Worm (Caenorhabditis elegans) whole organism, mixed stage, embryonic: ENCODE data around the gene F42G4.6.

Source experiments
- M03D4.4 ChIP-seq: sonication (generic microtip); optimal IDR thresholded peaks from 2 replicates; lab custom pipeline; 2017; ENCODE audit warnings: mild to moderate bottlenecking, missing genetic modification characterization, missing compliant biosample characterization
- bed-3 ChIP-seq: fragments of 200-800 bp; sonication (Bioruptor generic); optimal IDR thresholded peaks from 3 replicates; lab custom pipeline; 2018; ENCODE audit warnings: mild to moderate bottlenecking, missing genetic modification characterization, moderate library complexity, missing compliant biosample characterization
- blmp-1 ChIP-seq: fragments of 150-350 bp; optimal IDR thresholded peaks from 2 replicates; lab custom pipeline; 2014; ENCODE audit warnings: missing biosample characterization, missing genetic modification characterization
- ceh-39 ChIP-seq: fragments of 150-350 bp; optimal IDR thresholded peaks from 2 replicates; lab custom pipeline; 2014; ENCODE audit warnings: missing biosample characterization, missing genetic modification characterization
- ceh-43 ChIP-seq: fragments of 200-800 bp; sonication (Bioruptor generic); optimal IDR thresholded peaks from 2 replicates; lab custom pipeline; 2018; ENCODE audit warnings: mild to moderate bottlenecking, missing genetic modification characterization, moderate library complexity, missing compliant biosample characterization
- ceh-83 ChIP-seq: fragments of 200-800 bp; sonication (Bioruptor generic); optimal IDR thresholded peaks from 2 replicates; lab custom pipeline; 2018; ENCODE audit warnings: mild to moderate bottlenecking, missing genetic modification characterization, missing compliant biosample characterization
- drap-1 ChIP-seq: fragments of 200-800 bp; sonication (Bioruptor generic); optimal IDR thresholded peaks from 3 replicates; lab custom pipeline; 2018; ENCODE audit warnings: mild to moderate bottlenecking, missing genetic modification characterization, missing compliant biosample characterization
- elt-1 ChIP-seq: sonication (generic microtip); optimal IDR thresholded peaks from 2 replicates; lab custom pipeline; 2017; ENCODE audit warnings: missing genetic modification characterization, mild to moderate bottlenecking, missing compliant biosample characterization, antibody characterized with exemption, moderate library complexity, borderline replicate concordance; ENCODE audit not compliant: insufficient read depth
- elt-3 ChIP-seq: fragments of 150-350 bp; optimal IDR thresholded peaks from 2 replicates; lab custom pipeline; 2014; ENCODE audit warnings: missing biosample characterization, missing genetic modification characterization
- flh-1 ChIP-seq: fragments of 200-800 bp; sonication (Bioruptor generic); optimal IDR thresholded peaks from 2 replicates; lab custom pipeline; 2018; ENCODE audit warnings: mild to moderate bottlenecking, missing genetic modification characterization, moderate library complexity, missing compliant biosample characterization
- ham-2 ChIP-seq: fragments of 200-800 bp; sonication (Bioruptor generic); optimal IDR thresholded peaks from 2 replicates; lab custom pipeline; 2018; ENCODE audit warnings: mild to moderate bottlenecking, missing genetic modification characterization, missing compliant biosample characterization
- hlh-1 ChIP-seq: fragments of 150-350 bp; optimal IDR thresholded peaks from 2 replicates; lab custom pipeline; 2014; ENCODE audit warnings: missing biosample characterization, missing genetic modification reagents, missing genetic modification characterization
- lin-13 ChIP-seq: fragments of 150-350 bp; optimal IDR thresholded peaks from 2 replicates; lab custom pipeline; 2014; ENCODE audit warnings: missing biosample characterization, missing genetic modification characterization
- lsy-2 ChIP-seq: fragments of 150-350 bp; optimal IDR thresholded peaks from 2 replicates; lab custom pipeline; 2014; ENCODE audit warnings: missing biosample characterization, missing genetic modification characterization
- mab-5 ChIP-seq: fragments of 150-350 bp; optimal IDR thresholded peaks from 2 replicates; lab custom pipeline; 2014; ENCODE audit warnings: missing biosample characterization, missing genetic modification characterization
- mep-1 ChIP-seq: fragments of 150-350 bp; optimal IDR thresholded peaks from 2 replicates; lab custom pipeline; 2017; ENCODE audit warnings: missing biosample characterization, missing genetic modification reagents, missing genetic modification characterization, inconsistent platforms
- mls-2 ChIP-seq: sonication (generic microtip); optimal IDR thresholded peaks from 2 replicates; lab custom pipeline; 2016; ENCODE audit warnings: mild to moderate bottlenecking, missing genetic modification characterization, moderate library complexity, missing compliant biosample characterization
- nhr-12 ChIP-seq: fragments of 150-350 bp; optimal IDR thresholded peaks from 2 replicates; lab custom pipeline; 2014; ENCODE audit warnings: missing biosample characterization, missing genetic modification characterization
- nhr-237 ChIP-seq: fragments of 150-350 bp; optimal IDR thresholded peaks from 2 replicates; lab custom pipeline; 2014; ENCODE audit warnings: missing biosample characterization, missing genetic modification characterization
- nhr-28 ChIP-seq: fragments of 150-350 bp; optimal IDR thresholded peaks from 2 replicates; lab custom pipeline; 2014; ENCODE audit warnings: missing biosample characterization, missing genetic modification characterization
- pha-4 ChIP-seq: fragments of 150-350 bp; optimal IDR thresholded peaks from 2 replicates; lab custom pipeline; 2018; ENCODE audit warnings: missing biosample characterization, missing genetic modification reagents, missing genetic modification characterization
- tbx-8 ChIP-seq: fragments of 200-800 bp; sonication (Bioruptor generic); optimal IDR thresholded peaks from 2 replicates; lab custom pipeline; 2018; ENCODE audit warnings: mild to moderate bottlenecking, missing genetic modification characterization, moderate library complexity, missing compliant biosample characterization
- unc-120 ChIP-seq: sonication (generic microtip); optimal IDR thresholded peaks from 2 replicates; lab custom pipeline; 2017; ENCODE audit warnings: missing genetic modification characterization, missing compliant biosample characterization; ENCODE audit not compliant: poor library complexity, severe bottlenecking
- unc-39 ChIP-seq: fragments of 150-350 bp; optimal IDR thresholded peaks from 2 replicates; lab custom pipeline; 2014; ENCODE audit warnings: missing biosample characterization, missing genetic modification characterization
- unc-62 ChIP-seq: fragments of 150-350 bp; optimal IDR thresholded peaks from 2 replicates; lab custom pipeline; 2014; ENCODE audit warnings: missing biosample characterization, missing genetic modification reagents, missing genetic modification characterization
- zip-8 ChIP-seq: fragments of 150-350 bp; optimal IDR thresholded peaks from 2 replicates; lab custom pipeline; 2014; ENCODE audit warnings: missing biosample characterization, missing genetic modification characterization
- ztf-11 ChIP-seq: fragments of 150-350 bp; optimal IDR thresholded peaks from 2 replicates; lab custom pipeline; 2014; ENCODE audit warnings: missing biosample characterization, missing genetic modification characterization

F42G4.6 gene

ce11 chrII:13083752-13084214 lies 4.6 kb downstream of the F42G4.6 start, which contains the start of the genes Y81G3A.1 and gcn-2:
Gene Y81G3A.1, minus strand, starts transcription at chrII:13083926.
Gene gcn-2, plus strand, starts transcription at chrII:13084164.
- no peak for TF ChIP-seq lin-13 (tag; lab: Kevin White, UChicago)
- TF ChIP-seq nhr-12 (tag; lab: Kevin White, UChicago): no peak
- TF ChIP-seq mep-1: peak; percentile 8
- TF ChIP-seq nhr-237 (tag; lab: Kevin White, UChicago): peak; percentile 56
- TF ChIP-seq blmp-1 (tag; lab: Kevin White, UChicago): peak; percentile 25
- TF ChIP-seq ztf-11 (tag; lab: Kevin White, UChicago): no peak
- no peak for TF ChIP-seq drap-1

- TF ChIP-seq mab-5 (tag; lab: Kevin White, UChicago): no peak
- TF ChIP-seq ceh-39: no peak
- no peak for TF ChIP-seq mls-2 (tag; lab: Kevin White, UChicago)
- TF ChIP-seq nhr-28 (tag; lab: Kevin White, UChicago): no peak
- TF ChIP-seq unc-39 (tag; lab: Kevin White, UChicago): no peak
- TF ChIP-seq nhr-237 (tag; lab: Kevin White, UChicago): no peak
- no peak for TF ChIP-seq elt-3 (tag; lab: Kevin White, UChicago)
- no peak for TF ChIP-seq zip-8 (tag; lab: Kevin White, UChicago)
- no peak for TF ChIP-seq lsy-2 (tag; lab: Kevin White, UChicago)
- TF ChIP-seq, all 35 proteins: peak for 0
Measured at ce11 chrII:13085951-13086350, 6.8 kb downstream of the F42G4.6 start.

- no peak for TF ChIP-seq ceh-43 (GFP tag; lab: Kevin White, UChicago)
- TF ChIP-seq drap-1: no peak
- TF ChIP-seq mab-5 (tag; lab: Kevin White, UChicago): no peak
- no peak for TF ChIP-seq bed-3 (GFP tag; lab: Kevin White, UChicago)
- no peak for TF ChIP-seq nhr-12 (tag; lab: Kevin White, UChicago)
- TF ChIP-seq tbx-8 (GFP tag; lab: Kevin White, UChicago): no peak
- no peak for TF ChIP-seq unc-62 (GFP tag; lab: Kevin White, UChicago)
- no peak for TF ChIP-seq ceh-83 (GFP tag; lab: Kevin White, UChicago)
- TF ChIP-seq lsy-2 (tag; lab: Kevin White, UChicago): no peak
- no peak for TF ChIP-seq unc-39 (tag; lab: Kevin White, UChicago)
- TF ChIP-seq, all 35 proteins: peak for 0
Measured at ce11 chrII:13091123-13091522, 11.9 kb downstream of the F42G4.6 start, which contains the start of gene Y81G3A.4. Gene Y81G3A.4, plus strand, starts transcription at chrII:13091423.

ce11 chrII:13091857-13092256 lies 12.7 kb downstream of the F42G4.6 start:
- TF ChIP-seq mab-5 (tag; lab: Kevin White, UChicago): no peak
- TF ChIP-seq zip-8 (tag; lab: Kevin White, UChicago): peak; percentile 59

- TF ChIP-seq lsy-2 (tag; lab: Kevin White, UChicago) (no peak), ceh-39 (no peak), drap-1 (no peak), nhr-237 (tag; lab: Kevin White, UChicago) (no peak), zip-8 (tag; lab: Kevin White, UChicago) (no peak), lin-13 (tag; lab: Kevin White, UChicago) (no peak), mep-1 (no peak), pha-4 (tag; lab: Kevin White, UChicago) (no peak)
Measured at ce11 chrII:13096345-13096744, 17.2 kb downstream of the F42G4.6 start.

- no peak for TF ChIP-seq ham-2 (GFP tag; lab: Kevin White, UChicago)
- TF ChIP-seq unc-120: no peak
Measured at ce11 chrII:13098175-13098574, 19.0 kb downstream of the F42G4.6 start, which contains the start of gene col-86. Gene col-86, minus strand, starts transcription at chrII:13098275.

ce11 chrII:13107719-13108118 lies 28.5 kb downstream of the F42G4.6 start, which contains the start of gene pqn-32:
Gene pqn-32, plus strand, starts transcription at chrII:13108019.
- no peak for TF ChIP-seq flh-1

ce11 chrII:13116710-13117109 lies 37.5 kb downstream of the F42G4.6 start, which contains the start of gene rict-1:
Gene rict-1, minus strand, starts transcription at chrII:13116810.
- TF ChIP-seq hlh-1 (tag; lab: Kevin White, UChicago) (no peak), lsy-2 (tag; lab: Kevin White, UChicago) (no peak), nhr-28 (tag; lab: Kevin White, UChicago) (no peak), ceh-43 (GFP tag; lab: Kevin White, UChicago) (no peak), M03D4.4 (tag; lab: Kevin White, UChicago) (no peak), elt-1 (no peak), zip-8 (tag; lab: Kevin White, UChicago) (no peak), pha-4 (tag; lab: Kevin White, UChicago) (no peak)
